Worm (Caenorhabditis elegans) whole organism, midembryonic: ENCODE results near the gene snt-1.

Experiments
- T22C8.4 ChIP-seq: fragments of 200-800 bp; sonication (Bioruptor generic); IDR thresholded peaks from 2 replicates; pipeline ENCODE4 v1.3.6; 2022; ENCODE audit warnings: missing genetic modification characterization, missing compliant biosample characterization
- cog-1 ChIP-seq: sonication (generic microtip); optimal IDR thresholded peaks from 2 replicates; lab custom pipeline; 2016; ENCODE audit warnings: missing genetic modification characterization, missing compliant biosample characterization
- flt-1 ChIP-seq: fragments of 200-800 bp; sonication (Bioruptor generic); IDR thresholded peaks from 2 replicates; pipeline ENCODE4 v1.3.6; 2022; ENCODE audit warnings: missing genetic modification characterization, missing compliant biosample characterization
- klf-2 ChIP-seq: fragments of 200-800 bp; sonication (Bioruptor generic); conservative IDR thresholded peaks from 2 replicates; pipeline ENCODE4 v1.3.6; 2022; ENCODE audit warnings: missing genetic modification reagents, missing genetic modification characterization, missing compliant biosample characterization
- med-1 ChIP-seq: sonication (generic microtip); optimal IDR thresholded peaks from 2 replicates; lab custom pipeline; 2017; ENCODE audit warnings: missing genetic modification characterization, mild to moderate bottlenecking, missing compliant biosample characterization, antibody characterized with exemption, missing genetic modification reagents; ENCODE audit not compliant: insufficient read depth
- ref-1 ChIP-seq: fragments of 200-800 bp; sonication (Bioruptor generic); conservative IDR thresholded peaks from 2 replicates; pipeline ENCODE4 v1.3.6; 2022; ENCODE audit warnings: missing genetic modification reagents, missing genetic modification characterization, missing compliant biosample characterization
- tab-1 ChIP-seq: fragments of 200-800 bp; sonication (Bioruptor generic); IDR thresholded peaks from 2 replicates; pipeline ENCODE4 v1.3.6; 2022; ENCODE audit warnings: missing genetic modification characterization, missing compliant biosample characterization
- ztf-23 ChIP-seq: fragments of 200-800 bp; sonication (Bioruptor generic); IDR thresholded peaks from 2 replicates; pipeline ENCODE4 v1.3.6; 2022; ENCODE audit warnings: missing genetic modification reagents, missing genetic modification characterization, missing compliant biosample characterization
- ztf-29 ChIP-seq: fragments of 200-800 bp; sonication (Bioruptor generic); IDR thresholded peaks from 2 replicates; pipeline ENCODE4 v1.3.6; 2022; ENCODE audit warnings: missing genetic modification reagents, missing genetic modification characterization, missing compliant biosample characterization

ce11 chrII:6838977-6839376 lies 28.2 kb downstream of the snt-1 start:
- TF ChIP-seq cog-1 (tag; lab: Kevin White, UChicago) = no peak
- no peak for TF ChIP-seq ztf-23 (GFP tag; lab: Robert Waterston, UW)
- TF ChIP-seq flt-1 (GFP tag; lab: Robert Waterston, UW) = no peak
- TF ChIP-seq klf-2 (GFP tag; lab: Robert Waterston, UW) = no peak
- TF ChIP-seq ref-1 (GFP tag; lab: Robert Waterston, UW) = no peak
- no peak for TF ChIP-seq tab-1 (GFP tag; lab: Robert Waterston, UW)
- TF ChIP-seq med-1 (GFP tag; lab: Kevin White, UChicago) = no peak
- no peak for TF ChIP-seq ztf-29 (GFP tag; lab: Robert Waterston, UW)
- no peak for TF ChIP-seq T22C8.4 (GFP tag; lab: Robert Waterston, UW)
